Worm (Caenorhabditis elegans) whole organism, midembryonic: ENCODE measurements around the gene nhr-291.

Source experiments
- cog-1 ChIP-seq: sonication (generic microtip); optimal IDR thresholded peaks from 2 replicates; lab custom pipeline; 2016; ENCODE audit warnings: missing genetic modification characterization, missing compliant biosample characterization
- ref-1 ChIP-seq: fragments of 200-800 bp; sonication (Bioruptor generic); conservative IDR thresholded peaks from 2 replicates; pipeline ENCODE4 v1.3.6; 2022; ENCODE audit warnings: missing genetic modification reagents, missing genetic modification characterization, missing compliant biosample characterization
- tab-1 ChIP-seq: fragments of 200-800 bp; sonication (Bioruptor generic); IDR thresholded peaks from 2 replicates; pipeline ENCODE4 v1.3.6; 2022; ENCODE audit warnings: missing genetic modification characterization, missing compliant biosample characterization
- ztf-23 ChIP-seq: fragments of 200-800 bp; sonication (Bioruptor generic); IDR thresholded peaks from 2 replicates; pipeline ENCODE4 v1.3.6; 2022; ENCODE audit warnings: missing genetic modification reagents, missing genetic modification characterization, missing compliant biosample characterization
- ztf-29 ChIP-seq: fragments of 200-800 bp; sonication (Bioruptor generic); IDR thresholded peaks from 2 replicates; pipeline ENCODE4 v1.3.6; 2022; ENCODE audit warnings: missing genetic modification reagents, missing genetic modification characterization, missing compliant biosample characterization

DNA sequence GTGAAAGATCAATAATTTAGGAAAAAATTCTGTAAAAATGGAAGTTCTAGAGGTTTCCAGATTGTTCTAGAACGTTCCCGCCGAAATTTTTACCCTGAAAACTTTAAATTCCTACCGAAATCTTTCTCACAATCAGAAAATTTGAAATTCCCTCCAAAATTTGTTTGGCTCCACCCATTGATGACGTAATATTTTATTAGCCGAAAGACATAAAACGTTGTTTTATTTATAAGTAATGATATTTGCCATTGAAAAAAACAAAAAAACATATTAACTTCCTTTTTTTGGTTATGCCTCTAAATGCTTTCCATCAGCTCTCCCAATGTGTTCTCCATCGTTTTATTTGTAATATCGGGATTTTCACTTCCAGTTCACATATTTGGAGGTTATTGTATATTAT, 11.6 kb downstream of the nhr-291 start, which contains the start of gene srh-295:
- TF ChIP-seq ztf-23 (GFP tag; lab: Robert Waterston, UW) (no peak), tab-1 (GFP tag; lab: Robert Waterston, UW) (no peak), cog-1 (no peak), ztf-29 (no peak), ref-1 (GFP tag; lab: Robert Waterston, UW) (no peak)
